Fruit fly (Drosophila melanogaster) whole organism, prepupa: ENCODE measurements around the gene CG34417.

Experiments
- Blimp-1 ChIP-seq: fragments of 200-800 bp; sonication (Bioruptor generic); optimal IDR thresholded peaks from 3 replicates; lab custom pipeline; 2017; ENCODE audit warnings: missing biosample characterization, missing genetic modification characterization, mild to moderate bottlenecking, moderate library complexity, missing genetic modification reagents
- CG16779 ChIP-seq: fragments of 200-800 bp; sonication (Bioruptor generic); optimal IDR thresholded peaks from 3 replicates; lab custom pipeline; 2017; ENCODE audit warnings: missing biosample characterization, mild to moderate bottlenecking, missing genetic modification characterization
- CG6854 ChIP-seq: fragments of 200-800 bp; sonication (Bioruptor generic); optimal IDR thresholded peaks from 2 replicates; lab custom pipeline; 2017; ENCODE audit warnings: missing biosample characterization, mild to moderate bottlenecking, missing genetic modification characterization
- CG7368 ChIP-seq: fragments of 200-800 bp; sonication (Bioruptor generic); optimal IDR thresholded peaks from 3 replicates; lab custom pipeline; 2016; ENCODE audit warnings: missing biosample characterization, missing genetic modification characterization
- CG8632 ChIP-seq: fragments of 200-800 bp; sonication (Bioruptor generic); optimal IDR thresholded peaks from 3 replicates; lab custom pipeline; 2016; ENCODE audit warnings: missing biosample characterization, missing genetic modification characterization
- Hr4 ChIP-seq: fragments of 200-800 bp; sonication (Bioruptor generic); optimal IDR thresholded peaks from 3 replicates; lab custom pipeline; 2016; ENCODE audit warnings: missing biosample characterization, missing genetic modification characterization
- OdsH ChIP-seq: fragments of 200-800 bp; sonication (Bioruptor generic); optimal IDR thresholded peaks from 3 replicates; lab custom pipeline; 2016; ENCODE audit warnings: missing biosample characterization, missing genetic modification characterization
- acj6 ChIP-seq: fragments of 200-800 bp; sonication (Bioruptor generic); optimal IDR thresholded peaks from 3 replicates; lab custom pipeline; 2016; ENCODE audit warnings: missing biosample characterization, missing genetic modification characterization
- cyc ChIP-seq: fragments of 200-800 bp; sonication (Bioruptor generic); optimal IDR thresholded peaks from 3 replicates; lab custom pipeline; 2016; ENCODE audit warnings: missing biosample characterization, missing genetic modification characterization
- net ChIP-seq: fragments of 200-800 bp; sonication (Bioruptor generic); optimal IDR thresholded peaks from 3 replicates; lab custom pipeline; 2016; ENCODE audit warnings: missing biosample characterization, missing genetic modification characterization
- topi ChIP-seq: fragments of 200-800 bp; sonication (Bioruptor generic); optimal IDR thresholded peaks from 3 replicates; lab custom pipeline; 2016; ENCODE audit warnings: missing biosample characterization, missing genetic modification characterization
- vri ChIP-seq: fragments of 200-800 bp; sonication (Bioruptor generic); optimal IDR thresholded peaks from 3 replicates; lab custom pipeline; 2016; ENCODE audit warnings: missing biosample characterization, mild to moderate bottlenecking, missing genetic modification characterization

DNA sequence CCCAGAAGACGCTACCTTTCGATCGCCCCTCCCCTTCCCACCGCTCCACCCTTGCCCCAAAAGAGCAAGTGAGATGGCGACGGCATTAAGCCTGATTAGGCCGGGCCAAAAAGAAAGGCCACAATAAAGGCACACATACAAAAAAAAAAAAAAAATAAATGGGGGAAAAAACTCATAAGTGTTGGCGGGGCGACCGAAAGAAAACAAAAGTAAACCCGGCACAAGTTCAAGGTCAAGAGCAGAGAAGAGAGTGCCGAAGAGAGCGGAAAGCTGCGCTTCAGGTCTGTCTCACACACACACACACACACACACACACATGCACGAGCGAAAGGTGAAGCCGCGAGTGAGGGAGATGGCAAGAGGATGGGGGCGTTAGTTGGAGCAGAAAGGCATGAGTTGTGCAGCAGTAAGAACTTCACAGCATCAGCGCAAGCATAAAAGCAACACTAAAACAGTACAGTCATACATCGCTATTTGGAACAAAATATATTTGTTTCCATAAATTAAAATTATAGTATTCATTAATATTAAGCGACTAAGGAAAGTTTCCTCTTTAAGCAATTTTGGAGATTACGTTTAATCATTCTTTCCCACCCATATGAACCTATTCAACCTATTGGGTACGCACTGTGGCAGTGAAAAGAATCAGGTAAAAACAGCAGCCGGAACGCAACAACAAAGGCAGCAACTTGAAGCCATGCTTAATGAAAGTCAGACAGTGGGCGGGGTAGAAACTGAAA, 83.6 kb downstream of the CG34417 start:
- TF ChIP-seq CG16779 (tag; lab: Kevin White, UChicago) = no peak
- peak; percentile 54 for TF ChIP-seq topi (GFP tag; lab: Kevin White, UChicago)
- TF ChIP-seq acj6 (GFP tag; lab: Kevin White, UChicago) = peak; percentile 70
- TF ChIP-seq cyc (GFP tag; lab: Kevin White, UChicago) = peak; percentile 46
- TF ChIP-seq vri = peak; percentile 69
- peak; percentile 38 for TF ChIP-seq CG8632
- peak; percentile 93 for TF ChIP-seq Blimp-1 (GFP tag; lab: Kevin White, UChicago)
- TF ChIP-seq OdsH (GFP tag; lab: Kevin White, UChicago) = peak; percentile 55
- peak; percentile 10 for TF ChIP-seq Hr4 (GFP tag; lab: Kevin White, UChicago)
- TF ChIP-seq CG6854 (GFP tag; lab: Kevin White, UChicago) = no peak
- TF ChIP-seq net (GFP tag; lab: Kevin White, UChicago) = peak; percentile 40
- TF ChIP-seq CG7368 = no peak
